Worm (Caenorhabditis elegans): ENCODE results near the gene T24C4.2.
A peak's percentile ranks its signal among the peaks of the same experiment; 100 is the strongest.

T24C4.2 gene

ce11 chrIII:843999-844398, 25.8 kb downstream of the T24C4.2 start:
- no peak for TF ChIP-seq Y67H2A.10 (GFP tag; conservative IDR thresholded peaks at IDR 0.05)
- TF ChIP-seq attf-6 (GFP tag; IDR thresholded peaks at IDR 0.05), result no peak
- peak; percentile 49 for TF ChIP-seq nhr-80 (tag; optimal IDR thresholded peaks at IDR 0.05)
- no peak for TF ChIP-seq die-1 (tag; optimal IDR thresholded peaks at IDR 0.05)
- TF ChIP-seq nhr-120 (GFP tag; IDR thresholded peaks at IDR 0.05), result no peak
- TF ChIP-seq egl-18 (GFP tag; IDR thresholded peaks at IDR 0.05), result no peak
- TF ChIP-seq madf-6 (GFP tag; IDR thresholded peaks at IDR 0.05), result no peak
- no peak for TF ChIP-seq F57C9.4 (tag; optimal IDR thresholded peaks at IDR 0.05)
- no peak for TF ChIP-seq B0035.1 (tag; optimal IDR thresholded peaks at IDR 0.05)
- no peak for TF ChIP-seq F55B11.4 (tag; optimal IDR thresholded peaks at IDR 0.05; ENCODE audit: borderline replicate concordance, insufficient read depth)
- TF ChIP-seq D2030.7 (GFP tag; IDR thresholded peaks at IDR 0.05), result no peak
- no peak for TF ChIP-seq K12H6.12 (tag; optimal IDR thresholded peaks at IDR 0.05)
- no peak for TF ChIP-seq let-526 (GFP tag; IDR thresholded peaks at IDR 0.05)
- TF ChIP-seq gei-17 (GFP tag; optimal IDR thresholded peaks at IDR 0.05), result no peak
- no peak for TF ChIP-seq ccch-3 (GFP tag; optimal IDR thresholded peaks at IDR 0.05)
- TF ChIP-seq lin-35 (GFP tag; optimal IDR thresholded peaks at IDR 0.05), result no peak
- 0 out of 2 replicates have a peak, but pooled peaks have one; percentile 23 for TF ChIP-seq dox-1 (GFP tag; IDR thresholded peaks at IDR 0.05)
- no peak for TF ChIP-seq aptf-3 (GFP tag; IDR thresholded peaks at IDR 0.05)
- no peak for TF ChIP-seq bed-2 (GFP tag; IDR thresholded peaks at IDR 0.05)
- peak; percentile 51 for TF ChIP-seq mcd-1 (GFP tag; IDR thresholded peaks at IDR 0.05)
- peak; percentile 42 for TF ChIP-seq attf-5 (GFP tag; optimal IDR thresholded peaks at IDR 0.05)
- TF ChIP-seq repo-1 (tag; optimal IDR thresholded peaks at IDR 0.05), result no peak
- TF ChIP-seq mel-28 (tag; optimal IDR thresholded peaks at IDR 0.05; ENCODE audit: borderline replicate concordance), result no peak
- TF ChIP-seq bed-1 (GFP tag; IDR thresholded peaks at IDR 0.05), result no peak
- TF ChIP-seq F49E8.2 (tag; optimal IDR thresholded peaks at IDR 0.05; ENCODE audit: insufficient read depth), result no peak
- no peak for TF ChIP-seq nfya-1 (tag; optimal IDR thresholded peaks at IDR 0.05; ENCODE audit: borderline replicate concordance, insufficient read depth)
- no peak for TF ChIP-seq unc-130 (GFP tag; optimal IDR thresholded peaks at IDR 0.05)
- TF ChIP-seq attf-3 (GFP tag; conservative IDR thresholded peaks at IDR 0.05), result no peak
- no peak for TF ChIP-seq ets-4 (GFP tag; optimal IDR thresholded peaks at IDR 0.05)
- TF ChIP-seq zim-3 (tag; optimal IDR thresholded peaks at IDR 0.05), result no peak
- no peak for TF ChIP-seq hrde-1 (tag; optimal IDR thresholded peaks at IDR 0.05; ENCODE audit: borderline replicate concordance)
- peak; percentile 50 for TF ChIP-seq zfh-2 (GFP tag; conservative IDR thresholded peaks at IDR 0.05)
- TF ChIP-seq cebp-1 (GFP tag; IDR thresholded peaks at IDR 0.05), result no peak
- TF ChIP-seq cebp-1 (tag; optimal IDR thresholded peaks at IDR 0.05), result peak; percentile 36
- TF ChIP-seq snpc-4 (GFP tag; optimal IDR thresholded peaks at IDR 0.05), result no peak
- peak in 1 of 4 experiments; percentile 22 for TF ChIP-seq snpc-4 (tag; optimal IDR thresholded peaks at IDR 0.05)
- no peak for TF ChIP-seq T26A5.8 (tag; optimal IDR thresholded peaks at IDR 0.05)
- TF ChIP-seq hlh-26 (GFP tag; conservative IDR thresholded peaks at IDR 0.05), result no peak
- no peak for TF ChIP-seq Y95B8A.8 (GFP tag; IDR thresholded peaks at IDR 0.05)
- no peak for TF ChIP-seq F23B12.7 (tag; optimal IDR thresholded peaks at IDR 0.05; ENCODE audit: insufficient read depth)
- 0 out of 2 replicates have a peak, but pooled peaks have one; percentile 20 for TF ChIP-seq lin-26 (GFP tag; IDR thresholded peaks at IDR 0.05)
- TF ChIP-seq lir-1 (GFP tag; conservative IDR thresholded peaks at IDR 0.05), result no peak
- no peak for TF ChIP-seq somi-1 (GFP tag; optimal IDR thresholded peaks at IDR 0.05)
- TF ChIP-seq hmg-1.2 (GFP tag; IDR thresholded peaks at IDR 0.05), result peak; percentile 31; the same call in 1 of the 2 replicates
- no peak for TF ChIP-seq K11D2.4 (GFP tag; IDR thresholded peaks at IDR 0.05)
- TF ChIP-seq nhr-179 (tag; optimal IDR thresholded peaks at IDR 0.05), result no peak
- no peak for TF ChIP-seq rpc-1 (optimal IDR thresholded peaks at IDR 0.05)
- TF ChIP-seq rpc-1 (tag; optimal IDR thresholded peaks at IDR 0.05), result no peak
- no peak for TF ChIP-seq ztf-18 (tag; optimal IDR thresholded peaks at IDR 0.05)
- no peak for TF ChIP-seq B0261.1 (tag; optimal IDR thresholded peaks at IDR 0.05)

All from whole organism, young adult.